Fruit fly (Drosophila melanogaster): Measurements from ENCODE around the gene Kcmf1.

The Kcmf1 gene

dm6 chr3R:9014859-9015466, at the start of gene Kcmf1, which contains the start of the genes Sf3b5 and CG11986 (continued):
- TF ChIP-seq Dip3 (GFP tag; optimal IDR thresholded peaks at IDR 0.05) (no peak), CG14050 (GFP tag; IDR thresholded peaks at IDR 0.05) (no peak), Hey (tag; optimal IDR thresholded peaks at IDR 0.05) (no peak), Oli (tag; optimal IDR thresholded peaks at IDR 0.05) (no peak), CG4404 (GFP tag; IDR thresholded peaks at IDR 0.05) (no peak), ac (GFP tag; optimal IDR thresholded peaks at IDR 0.05) (no peak), Lpt (GFP tag; optimal IDR thresholded peaks at IDR 0.05) (no peak), Eip74EF (GFP tag; optimal IDR thresholded peaks at IDR 0.05) (no peak), Pdp1 (GFP tag; optimal IDR thresholded peaks at IDR 0.05) (no peak), Bgb (GFP tag; IDR thresholded peaks at IDR 0.05; ENCODE audit: partially characterized antibody) (peak; percentile 8; the same call in 1 of the 2 replicates), crol (GFP tag; IDR thresholded peaks at IDR 0.05) (no peak), CG30431 (GFP tag; optimal IDR thresholded peaks at IDR 0.05) (no peak), CG15479 (GFP tag; optimal IDR thresholded peaks at IDR 0.05) (no peak), CG7839 (tag; optimal IDR thresholded peaks at IDR 0.05) (no peak), HmgZ (tag; optimal IDR thresholded peaks at IDR 0.05) (no peak), CG42726 (GFP tag; IDR thresholded peaks at IDR 0.05; ENCODE audit: partially characterized antibody) (no peak)

dm6 chr3R:9062756-9063155, 48.0 kb upstream of the Kcmf1 start:
- TF ChIP-seq Mrtf (GFP tag; IDR thresholded peaks at IDR 0.05), result 0 out of 3 replicates have a peak, but pooled peaks have one; percentile 22
- TF ChIP-seq CG8290 (GFP tag; optimal IDR thresholded peaks at IDR 0.05), result no peak
- TF ChIP-seq CG8290 (tag; optimal IDR thresholded peaks at IDR 0.05), result peak in 1 of 2 experiments; percentile 7
- no peak for TF ChIP-seq CG5180 (GFP tag; optimal IDR thresholded peaks at IDR 0.05)
- TF ChIP-seq CG11695 (GFP tag; IDR thresholded peaks at IDR 0.05), result 0 out of 3 replicates have a peak, but pooled peaks have one; percentile 15
- TF ChIP-seq nau (GFP tag; optimal IDR thresholded peaks at IDR 0.05), result no peak
- peak; percentile 29; the same call in 1 of the 2 replicates for TF ChIP-seq CG17328 (GFP tag; IDR thresholded peaks at IDR 0.05)
- no peak for TF ChIP-seq jigr1 (GFP tag; IDR thresholded peaks at IDR 0.05)
- no peak for TF ChIP-seq CG5953 (GFP tag; IDR thresholded peaks at IDR 0.05)
- peak; percentile 34; the same call in 1 of the 2 replicates for TF ChIP-seq CG32532 (GFP tag; IDR thresholded peaks at IDR 0.05)
- TF ChIP-seq Xrp1 (GFP tag; IDR thresholded peaks at IDR 0.05), result peak; percentile 37; the same call in 1 of the 2 replicates
- no peak for TF ChIP-seq fu2 (GFP tag; optimal IDR thresholded peaks at IDR 0.05)
- no peak for TF ChIP-seq grn (GFP tag; optimal IDR thresholded peaks at IDR 0.05)
- no peak for TF ChIP-seq eve (GFP tag; optimal IDR thresholded peaks at IDR 0.05)
- TF ChIP-seq ATbp (GFP tag; optimal IDR thresholded peaks at IDR 0.05), result no peak
- TF ChIP-seq hkb (optimal IDR thresholded peaks at IDR 0.05), result no peak
- peak; percentile 18; the same call in 1 of the 2 replicates for TF ChIP-seq hkb (GFP tag; IDR thresholded peaks at IDR 0.05)
- no peak for TF ChIP-seq prd (optimal IDR thresholded peaks at IDR 0.05)
- TF ChIP-seq prd (GFP tag; IDR thresholded peaks at IDR 0.05), result peak; percentile 22; the same call in 1 of the 3 replicates
- TF ChIP-seq CG14441 (GFP tag; IDR thresholded peaks at IDR 0.05), result 0 out of 2 replicates have a peak, but pooled peaks have one; percentile 40
- TF ChIP-seq bsh (GFP tag; optimal IDR thresholded peaks at IDR 0.05), result peak in 1 of 2 experiments; percentile 5
- no peak for TF ChIP-seq Jarid2 (GFP tag; optimal IDR thresholded peaks at IDR 0.05)
- TF ChIP-seq Drgx (GFP tag; IDR thresholded peaks at IDR 0.05), result peak; percentile 66
- 0 out of 3 replicates have a peak, but pooled peaks have one; percentile 24 for TF ChIP-seq ase (GFP tag; IDR thresholded peaks at IDR 0.05)
- no peak for TF ChIP-seq nom (GFP tag; optimal IDR thresholded peaks at IDR 0.05)
- no peak for TF ChIP-seq CG11247 (GFP tag; IDR thresholded peaks at IDR 0.05)
- TF ChIP-seq Dll (GFP tag; IDR thresholded peaks at IDR 0.05; ENCODE audit: partially characterized antibody), result no peak
- no peak for TF ChIP-seq fd96Cb (tag; optimal IDR thresholded peaks at IDR 0.05)
- TF ChIP-seq CG1603 (tag; optimal IDR thresholded peaks at IDR 0.05), result peak; percentile 9
- TF ChIP-seq lilli (GFP tag; optimal IDR thresholded peaks at IDR 0.05), result no peak
- no peak for TF ChIP-seq pum (GFP tag; optimal IDR thresholded peaks at IDR 0.05)
- TF ChIP-seq gfzf (GFP tag; optimal IDR thresholded peaks at IDR 0.05), result no peak
- TF ChIP-seq slbo (GFP tag; IDR thresholded peaks at IDR 0.05), result peak; percentile 22; the same call in 1 of the 2 replicates
- TF ChIP-seq sob (GFP tag; IDR thresholded peaks at IDR 0.05), result peak; percentile 52; the same call in 1 of the 2 replicates
